Worm (Caenorhabditis elegans): ENCODE data around the gene Y39B6A.3.

The Y39B6A.3 gene

ce11 chrV:19212354-19212753 lies 22.5 kb upstream of the Y39B6A.3 start (continued):
- TF ChIP-seq ztf-11 (tag; optimal IDR thresholded peaks at IDR 0.05): no peak
- TF ChIP-seq zip-11 (GFP tag; IDR thresholded peaks at IDR 0.05): no peak
- no peak for TF ChIP-seq jun-1 (tag; optimal IDR thresholded peaks at IDR 0.05)
- no peak for TF ChIP-seq ama-1 (optimal IDR thresholded peaks at IDR 0.05)
- no peak for TF ChIP-seq sdz-12 (GFP tag; optimal IDR thresholded peaks at IDR 0.05)
- no peak for TF ChIP-seq nhr-25 (tag; optimal IDR thresholded peaks at IDR 0.05; ENCODE audit: borderline replicate concordance, insufficient read depth)
- no peak for TF ChIP-seq T26A8.4 (GFP tag; IDR thresholded peaks at IDR 0.05)
- no peak for TF ChIP-seq arid-1 (GFP tag; conservative IDR thresholded peaks at IDR 0.05)
- no peak for TF ChIP-seq ztf-7 (tag; optimal IDR thresholded peaks at IDR 0.05)
- TF ChIP-seq hlh-30 (tag; optimal IDR thresholded peaks at IDR 0.05; ENCODE audit: insufficient read depth): peak; percentile 60
- peak; percentile 49 for TF ChIP-seq mep-1 (tag; optimal IDR thresholded peaks at IDR 0.05)
- TF ChIP-seq unc-62 (GFP tag; optimal IDR thresholded peaks at IDR 0.05 in 1 of 2): no peak
- TF ChIP-seq unc-62 (tag; optimal IDR thresholded peaks at IDR 0.05): no peak
- no peak for TF ChIP-seq nhr-102 (tag; optimal IDR thresholded peaks at IDR 0.05)
- no peak for TF ChIP-seq set-16 (GFP tag; IDR thresholded peaks at IDR 0.05)
- no peak for TF ChIP-seq rbr-2 (tag; optimal IDR thresholded peaks at IDR 0.05)
- TF ChIP-seq hlh-11 (tag; optimal IDR thresholded peaks at IDR 0.05): peak; percentile 71
- no peak for TF ChIP-seq snpc-1.2 (GFP tag; IDR thresholded peaks at IDR 0.05)
- no peak for TF ChIP-seq nhr-111 (GFP tag; optimal IDR thresholded peaks at IDR 0.05)
- no peak for TF ChIP-seq lir-3 (tag; optimal IDR thresholded peaks at IDR 0.05)
- no peak for TF ChIP-seq tag-97 (GFP tag; IDR thresholded peaks at IDR 0.05)
- peak; percentile 97 for TF ChIP-seq nhr-28 (tag; optimal IDR thresholded peaks at IDR 0.05)
- TF ChIP-seq egl-27 (tag; optimal IDR thresholded peaks at IDR 0.05): no peak
- TF ChIP-seq T20F7.1 (GFP tag; optimal IDR thresholded peaks at IDR 0.05): peak; percentile 27
- TF ChIP-seq pqm-1 (tag; optimal IDR thresholded peaks at IDR 0.05): peak; percentile 53
- no peak for TF ChIP-seq madf-9 (GFP tag; conservative IDR thresholded peaks at IDR 0.05)
- no peak for TF ChIP-seq lin-15B (tag; optimal IDR thresholded peaks at IDR 0.05)
- no peak for TF ChIP-seq daf-19 (GFP tag; conservative IDR thresholded peaks at IDR 0.05)
- no peak for TF ChIP-seq lin-13 (GFP tag; optimal IDR thresholded peaks at IDR 0.05)
- no peak for TF ChIP-seq nhr-11 (tag; optimal IDR thresholded peaks at IDR 0.05)
- TF ChIP-seq egl-43 (GFP tag; IDR thresholded peaks at IDR 0.05): no peak
- no peak for TF ChIP-seq zip-2 (tag; optimal IDR thresholded peaks at IDR 0.05)
- TF ChIP-seq hif-1 (tag; optimal IDR thresholded peaks at IDR 0.05): no peak
- TF ChIP-seq ceh-44 (GFP tag; IDR thresholded peaks at IDR 0.05): no peak
- TF ChIP-seq nhr-76 (tag; optimal IDR thresholded peaks at IDR 0.05): peak; percentile 44
- TF ChIP-seq aha-1 (tag): peak; percentile 90
- TF ChIP-seq tra-1 (GFP tag; IDR thresholded peaks at IDR 0.05): no peak
- no peak for TF ChIP-seq ctbp-1 (GFP tag; IDR thresholded peaks at IDR 0.05)
- no peak for TF ChIP-seq snpc-4 (tag; optimal IDR thresholded peaks at IDR 0.05)
- TF ChIP-seq pha-4 (GFP tag; IDR thresholded peaks at IDR 0.05): no peak
- TF ChIP-seq pha-4 (tag; optimal IDR thresholded peaks at IDR 0.05): no peak
- no peak for TF ChIP-seq ceh-62 (tag; optimal IDR thresholded peaks at IDR 0.05)
- TF ChIP-seq ceh-28 (tag; optimal IDR thresholded peaks at IDR 0.05): no peak
- TF ChIP-seq Y75B8A.6 (GFP tag; IDR thresholded peaks at IDR 0.05): no peak
- no peak for TF ChIP-seq ZK337.2 (GFP tag; IDR thresholded peaks at IDR 0.05)
- TF ChIP-seq dmd-6 (GFP tag; IDR thresholded peaks at IDR 0.05): peak; percentile 77
- TF ChIP-seq dve-1 (tag; optimal IDR thresholded peaks at IDR 0.05; ENCODE audit: insufficient read depth): peak; percentile 78
- TF ChIP-seq zfp-3 (GFP tag; conservative IDR thresholded peaks at IDR 0.05): no peak
- TF ChIP-seq nhr-42 (GFP tag; IDR thresholded peaks at IDR 0.05): peak; percentile 54; the same call in 1 of the 2 replicates
- no peak for TF ChIP-seq vab-7 (GFP tag; IDR thresholded peaks at IDR 0.05)
- no peak for TF ChIP-seq F26F4.8 (GFP tag; conservative IDR thresholded peaks at IDR 0.05)
- no peak for TF ChIP-seq nhr-237 (tag; optimal IDR thresholded peaks at IDR 0.05)
- no peak for TF ChIP-seq duxl-1 (tag; optimal IDR thresholded peaks at IDR 0.05; ENCODE audit: poor library complexity)
